Worm (Caenorhabditis elegans): ENCODE results near the gene F16G10.10.

Gene F16G10.10

ce11 chrII:2379673-2380072, 11.1 kb downstream of the F16G10.10 start:
- TF ChIP-seq lin-13 (tag; optimal IDR thresholded peaks at IDR 0.05): no peak
- TF ChIP-seq ceh-83 (GFP tag; optimal IDR thresholded peaks at IDR 0.05): no peak
- no peak for TF ChIP-seq zip-8 (tag; optimal IDR thresholded peaks at IDR 0.05)
- no peak for TF ChIP-seq ztf-11 (tag; optimal IDR thresholded peaks at IDR 0.05)
- TF ChIP-seq tbx-8 (GFP tag; optimal IDR thresholded peaks at IDR 0.05): no peak
- no peak for TF ChIP-seq ceh-39 (tag; optimal IDR thresholded peaks at IDR 0.05)
- no peak for TF ChIP-seq nhr-28 (tag; optimal IDR thresholded peaks at IDR 0.05)
- TF ChIP-seq blmp-1 (tag; optimal IDR thresholded peaks at IDR 0.05): no peak
- TF ChIP-seq unc-62 (GFP tag; optimal IDR thresholded peaks at IDR 0.05): no peak
- TF ChIP-seq hlh-1 (tag; optimal IDR thresholded peaks at IDR 0.05): no peak
- no peak for TF ChIP-seq nhr-12 (tag; optimal IDR thresholded peaks at IDR 0.05)
- no peak for TF ChIP-seq unc-39 (tag; optimal IDR thresholded peaks at IDR 0.05)
- no peak for TF ChIP-seq unc-120 (tag; optimal IDR thresholded peaks at IDR 0.05; ENCODE audit: poor library complexity, severe bottlenecking)
- no peak for TF ChIP-seq elt-3 (tag; optimal IDR thresholded peaks at IDR 0.05)
- TF ChIP-seq flh-1 (GFP tag; optimal IDR thresholded peaks at IDR 0.05): no peak
- no peak for TF ChIP-seq M03D4.4 (tag; optimal IDR thresholded peaks at IDR 0.05)
- TF ChIP-seq cnd-1 (tag; optimal IDR thresholded peaks at IDR 0.05): no peak
- TF ChIP-seq nhr-76 (tag; optimal IDR thresholded peaks at IDR 0.05): no peak
- no peak for TF ChIP-seq mab-5 (tag; optimal IDR thresholded peaks at IDR 0.05)
- no peak for TF ChIP-seq mls-2 (tag; optimal IDR thresholded peaks at IDR 0.05)

ce11 chrII:2378465-2379009, 12.2 kb downstream of the F16G10.10 start:
- TF ChIP-seq ceh-39 (tag; optimal IDR thresholded peaks at IDR 0.05) (no peak), nhr-28 (tag; optimal IDR thresholded peaks at IDR 0.05) (no peak), mab-5 (tag; optimal IDR thresholded peaks at IDR 0.05) (no peak)

ce11 chrII:2377751-2378150, 13.0 kb downstream of the F16G10.10 start, which contains the start of gene F16G10.6:
Gene F16G10.6 (minus strand): TSS chrII:2377851.
- TF ChIP-seq elt-1 (tag; optimal IDR thresholded peaks at IDR 0.05; ENCODE audit: borderline replicate concordance, insufficient read depth): no peak
- TF ChIP-seq nhr-237 (tag; optimal IDR thresholded peaks at IDR 0.05): no peak
- no peak for TF ChIP-seq snpc-4 (tag; optimal IDR thresholded peaks at IDR 0.05)
- TF ChIP-seq drap-1 (GFP tag; optimal IDR thresholded peaks at IDR 0.05): no peak
- TF ChIP-seq lin-32 (GFP tag; optimal IDR thresholded peaks at IDR 0.05): no peak
- no peak for TF ChIP-seq bed-3 (GFP tag; optimal IDR thresholded peaks at IDR 0.05)
- TF ChIP-seq lsy-2 (tag; optimal IDR thresholded peaks at IDR 0.05): no peak
- no peak for TF ChIP-seq flh-1 (GFP tag; optimal IDR thresholded peaks at IDR 0.05)
- no peak for TF ChIP-seq elt-3 (tag; optimal IDR thresholded peaks at IDR 0.05)
- TF ChIP-seq nhr-2 (tag; optimal IDR thresholded peaks at IDR 0.05): no peak
- no peak for TF ChIP-seq ces-1 (GFP tag; optimal IDR thresholded peaks at IDR 0.05)
- no peak for TF ChIP-seq ceh-83 (GFP tag; optimal IDR thresholded peaks at IDR 0.05)
- TF ChIP-seq ceh-43 (GFP tag; optimal IDR thresholded peaks at IDR 0.05): no peak
- no peak for TF ChIP-seq mab-5 (tag; optimal IDR thresholded peaks at IDR 0.05)
- TF ChIP-seq unc-39 (tag; optimal IDR thresholded peaks at IDR 0.05): no peak
- TF ChIP-seq nhr-28 (tag; optimal IDR thresholded peaks at IDR 0.05): no peak
- no peak for TF ChIP-seq ceh-39 (tag; optimal IDR thresholded peaks at IDR 0.05)
- TF ChIP-seq hlh-1 (tag; optimal IDR thresholded peaks at IDR 0.05): no peak
- TF ChIP-seq zip-8 (tag; optimal IDR thresholded peaks at IDR 0.05): no peak
- TF ChIP-seq nhr-12 (tag; optimal IDR thresholded peaks at IDR 0.05): no peak

- TF ChIP-seq cnd-1 (tag; optimal IDR thresholded peaks at IDR 0.05): no peak
- no peak for TF ChIP-seq tbx-8 (GFP tag; optimal IDR thresholded peaks at IDR 0.05)
- TF ChIP-seq hlh-1 (tag; optimal IDR thresholded peaks at IDR 0.05): no peak
- no peak for TF ChIP-seq ztf-11 (tag; optimal IDR thresholded peaks at IDR 0.05)
- TF ChIP-seq nhr-76 (tag; optimal IDR thresholded peaks at IDR 0.05): no peak
- no peak for TF ChIP-seq blmp-1 (tag; optimal IDR thresholded peaks at IDR 0.05)
- TF ChIP-seq nhr-28 (tag; optimal IDR thresholded peaks at IDR 0.05): no peak
- no peak for TF ChIP-seq flh-1 (GFP tag; optimal IDR thresholded peaks at IDR 0.05)
- no peak for TF ChIP-seq elt-3 (tag; optimal IDR thresholded peaks at IDR 0.05)
- no peak for TF ChIP-seq ceh-39 (tag; optimal IDR thresholded peaks at IDR 0.05)
- TF ChIP-seq lin-13 (tag; optimal IDR thresholded peaks at IDR 0.05): no peak
- TF ChIP-seq lsy-2 (tag; optimal IDR thresholded peaks at IDR 0.05): no peak
- TF ChIP-seq sptf-1 (tag; optimal IDR thresholded peaks at IDR 0.05): no peak
- TF ChIP-seq unc-62 (GFP tag; optimal IDR thresholded peaks at IDR 0.05): no peak
- no peak for TF ChIP-seq zip-8 (tag; optimal IDR thresholded peaks at IDR 0.05)
- no peak for TF ChIP-seq mls-2 (tag; optimal IDR thresholded peaks at IDR 0.05)
- TF ChIP-seq mep-1 (tag; optimal IDR thresholded peaks at IDR 0.05): no peak
- no peak for TF ChIP-seq nhr-12 (tag; optimal IDR thresholded peaks at IDR 0.05)
- no peak for TF ChIP-seq sem-2 (GFP tag; optimal IDR thresholded peaks at IDR 0.05)
- TF ChIP-seq bed-3 (GFP tag; optimal IDR thresholded peaks at IDR 0.05): no peak
Observed at ce11 chrII:2374973-2375372, 15.8 kb downstream of the F16G10.10 start, which contains the start of gene F16G10.2. Gene F16G10.2 (plus strand): TSS chrII:2375273.

Data from whole organism, mixed stage, embryonic.